Worm (Caenorhabditis elegans): Measurements from ENCODE around the gene C44C1.6.

C44C1.6 gene

DNA sequence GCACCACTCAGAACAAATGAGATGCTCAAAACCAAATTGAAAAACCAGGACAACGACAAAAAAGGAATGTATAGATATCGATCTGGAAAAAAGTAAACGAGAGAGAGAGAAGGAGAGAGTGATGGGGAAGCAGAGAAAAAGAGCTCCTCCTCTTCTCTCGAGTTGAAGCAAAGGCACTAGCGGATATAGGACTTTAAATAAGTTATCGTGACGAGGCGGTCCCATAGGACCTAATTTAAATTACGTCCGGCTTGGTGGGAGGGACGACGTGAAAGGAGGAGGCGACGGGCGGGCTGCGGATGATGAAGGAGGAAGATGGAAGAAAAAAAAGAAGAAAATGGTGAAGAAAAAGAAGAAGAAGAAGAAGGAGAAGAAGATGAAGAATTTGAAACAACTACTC, 48.5 kb upstream of the C44C1.6 start (continued):
- TF ChIP-seq C16A3.4 (tag; optimal IDR thresholded peaks at IDR 0.05) (no peak), fkh-4 (tag; optimal IDR thresholded peaks at IDR 0.05; ENCODE audit: borderline replicate concordance) (no peak), xbp-1 (tag; optimal IDR thresholded peaks at IDR 0.05) (no peak), snpc-4 (tag; optimal IDR thresholded peaks at IDR 0.05) (no peak), isw-1 (GFP tag; IDR thresholded peaks at IDR 0.05) (no peak), lsy-2 (tag; optimal IDR thresholded peaks at IDR 0.05) (no peak), lir-3 (tag; optimal IDR thresholded peaks at IDR 0.05; ENCODE audit: poor library complexity) (no peak), hlh-17 (GFP tag; optimal IDR thresholded peaks at IDR 0.05; ENCODE audit: borderline replicate concordance) (no peak), sptf-1 (tag; optimal IDR thresholded peaks at IDR 0.05) (no peak), irx-1 (tag; optimal IDR thresholded peaks at IDR 0.05) (no peak), nhr-11 (tag; optimal IDR thresholded peaks at IDR 0.05) (no peak), efl-3 (GFP tag; optimal IDR thresholded peaks at IDR 0.05) (no peak), ceh-8 (GFP tag; optimal IDR thresholded peaks at IDR 0.05) (peak; percentile 60), mep-1 (tag; optimal IDR thresholded peaks at IDR 0.05) (peak; percentile 28), nhr-71 (tag; optimal IDR thresholded peaks at IDR 0.05) (peak; percentile 63), Y116A8C.19 (tag; optimal IDR thresholded peaks at IDR 0.05; ENCODE audit: borderline replicate concordance) (no peak), tbx-2 (tag; optimal IDR thresholded peaks at IDR 0.05) (peak; percentile 54), swsn-7 (tag; optimal IDR thresholded peaks at IDR 0.05) (peak; percentile 29), nhr-20 (tag; optimal IDR thresholded peaks at IDR 0.05) (no peak), nhr-19 (GFP tag; conservative IDR thresholded peaks at IDR 0.05) (no peak), grh-1 (GFP tag; IDR thresholded peaks at IDR 0.05) (no peak), nhr-76 (tag; optimal IDR thresholded peaks at IDR 0.05) (no peak), unc-130 (tag; optimal IDR thresholded peaks at IDR 0.05) (no peak), lin-15B (tag; optimal IDR thresholded peaks at IDR 0.05) (no peak), ceh-90 (tag; optimal IDR thresholded peaks at IDR 0.05) (no peak), pqm-1 (tag; optimal IDR thresholded peaks at IDR 0.05) (no peak), dsc-1 (tag; optimal IDR thresholded peaks at IDR 0.05) (peak; percentile 47), unc-30 (tag; optimal IDR thresholded peaks at IDR 0.05) (no peak), aly-2 (tag; optimal IDR thresholded peaks at IDR 0.05) (no peak), pag-3 (tag; optimal IDR thresholded peaks at IDR 0.05; ENCODE audit: borderline replicate concordance, insufficient read depth) (no peak)

DNA sequence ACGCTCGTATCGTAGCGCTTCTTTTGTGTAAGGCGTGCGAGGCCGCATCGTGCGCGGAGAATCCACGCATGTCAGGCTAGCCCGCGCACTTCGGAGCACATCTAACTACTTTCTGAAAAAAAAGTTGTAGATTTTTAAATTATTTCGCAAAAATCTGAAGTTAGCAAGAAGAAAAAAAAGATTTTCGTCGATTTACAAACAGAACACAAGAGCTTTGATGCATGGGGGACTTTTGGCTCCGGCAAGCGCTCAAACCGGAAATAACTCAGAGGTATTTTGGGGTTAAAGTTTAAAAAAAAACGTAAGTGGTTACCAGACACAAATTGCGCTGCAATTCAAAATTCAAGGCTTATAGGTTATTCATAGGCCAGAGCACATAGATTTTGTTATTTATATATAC, 47.4 kb upstream of the C44C1.6 start, which contains the start of the genes F55A4.13 and nlf-1:
F55A4.13 (minus strand) TSS at position 101 of the 400 bp plus-strand sequence.
nlf-1 (minus strand) TSS at position 112 of the 400 bp plus-strand sequence.
- TF ChIP-seq ztf-4 (tag; optimal IDR thresholded peaks at IDR 0.05): no peak

DNA sequence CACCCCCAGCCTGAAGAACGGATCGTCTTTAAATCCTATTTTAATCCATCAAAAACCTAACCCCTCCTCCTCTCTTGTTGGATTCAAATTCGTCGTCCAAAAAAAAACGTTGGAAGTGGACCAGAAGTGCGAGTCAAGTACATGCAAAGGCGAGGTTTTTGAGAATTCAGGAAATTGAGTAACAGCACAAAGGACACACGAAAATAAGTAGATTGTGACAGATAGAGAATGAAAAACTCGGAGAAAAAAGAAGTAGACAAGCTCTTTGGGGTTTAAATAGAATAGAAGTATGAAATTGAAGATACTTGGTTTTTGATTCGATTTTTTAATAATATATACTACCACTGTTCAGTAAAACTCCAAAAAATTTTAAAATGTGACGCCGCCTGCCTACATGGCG, 44.6 kb upstream of the C44C1.6 start:
- TF ChIP-seq lin-14 (GFP tag; optimal IDR thresholded peaks at IDR 0.05) (peak; percentile 58), nhr-85 (tag) (peak; percentile 57), lin-13 (GFP tag; optimal IDR thresholded peaks at IDR 0.05) (no peak), nhr-71 (tag; optimal IDR thresholded peaks at IDR 0.05) (no peak), lsy-2 (tag; optimal IDR thresholded peaks at IDR 0.05) (no peak), unc-130 (tag; optimal IDR thresholded peaks at IDR 0.05) (no peak), fkh-10 (GFP tag; optimal IDR thresholded peaks at IDR 0.05) (peak; percentile 79)

DNA sequence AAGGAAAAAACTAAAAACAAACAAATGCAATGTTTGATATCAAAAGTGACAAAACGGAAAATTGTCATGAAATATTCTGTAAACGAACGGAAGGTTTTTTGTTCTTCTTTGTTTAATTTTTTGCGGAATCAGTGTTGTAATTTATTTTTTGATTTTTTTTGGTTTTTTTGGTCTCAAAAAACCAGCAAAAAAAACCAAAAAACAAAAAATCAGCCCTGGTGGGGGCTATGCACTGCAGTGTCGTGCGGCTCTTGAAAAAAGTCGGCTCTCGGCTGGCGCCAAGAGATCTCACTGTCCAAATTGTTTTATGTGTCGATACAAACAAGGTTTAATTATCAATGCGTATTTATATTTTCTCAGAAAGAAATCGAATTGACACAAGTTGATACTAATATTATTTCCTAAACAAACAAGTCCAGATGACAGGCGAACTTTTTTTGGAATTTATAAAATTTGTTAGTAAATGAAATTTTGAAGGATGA, 42.4 kb upstream of the C44C1.6 start:
- TF ChIP-seq C34B4.2 (tag; optimal IDR thresholded peaks at IDR 0.05): no peak
- no peak for TF ChIP-seq isw-1 (GFP tag; IDR thresholded peaks at IDR 0.05)
- no peak for TF ChIP-seq fkh-8 (tag; optimal IDR thresholded peaks at IDR 0.05)
- no peak for TF ChIP-seq fos-1 (tag; optimal IDR thresholded peaks at IDR 0.05)
- no peak for TF ChIP-seq alr-1 (tag; optimal IDR thresholded peaks at IDR 0.05; ENCODE audit: borderline replicate concordance)
- TF ChIP-seq ceh-8 (GFP tag; optimal IDR thresholded peaks at IDR 0.05): no peak
- no peak for TF ChIP-seq pqm-1 (tag; optimal IDR thresholded peaks at IDR 0.05)
- no peak for TF ChIP-seq F16B12.6 (tag; optimal IDR thresholded peaks at IDR 0.05)
- TF ChIP-seq hlh-17 (GFP tag; optimal IDR thresholded peaks at IDR 0.05; ENCODE audit: borderline replicate concordance): no peak
- peak; percentile 43 for TF ChIP-seq nhr-47 (tag; optimal IDR thresholded peaks at IDR 0.05)
- TF ChIP-seq unc-98 (GFP tag; IDR thresholded peaks at IDR 0.05): no peak
- no peak for TF ChIP-seq tbx-2 (tag; optimal IDR thresholded peaks at IDR 0.05)
- no peak for TF ChIP-seq nhr-77 (tag; optimal IDR thresholded peaks at IDR 0.05)
- peak; percentile 66 for TF ChIP-seq nhr-71 (tag; optimal IDR thresholded peaks at IDR 0.05)
- no peak for TF ChIP-seq rnt-1 (tag; optimal IDR thresholded peaks at IDR 0.05)
- TF ChIP-seq mdl-1 (tag; optimal IDR thresholded peaks at IDR 0.05): no peak
- TF ChIP-seq pag-3 (tag; optimal IDR thresholded peaks at IDR 0.05; ENCODE audit: borderline replicate concordance, insufficient read depth): no peak
- TF ChIP-seq zip-4 (GFP tag; optimal IDR thresholded peaks at IDR 0.05): no peak
- no peak for TF ChIP-seq egl-27 (tag; optimal IDR thresholded peaks at IDR 0.05)
